Fruit fly (Drosophila melanogaster) whole organism, embryonic: ENCODE results near the gene CG2681.

Experiments used
- ATbp ChIP-seq: fragments of 200-800 bp; sonication (Bioruptor generic); optimal IDR thresholded peaks from 2 replicates; lab custom pipeline; 2017; ENCODE audit warnings: missing biosample characterization, mild to moderate bottlenecking, missing genetic modification characterization, missing genetic modification reagents
- CG10959 ChIP-seq: fragments of 200-800 bp; sonication (Bioruptor generic); IDR thresholded peaks from 2 replicates; pipeline ENCODE4 v1.3.6; 2022; ENCODE audit warnings: missing biosample characterization, missing genetic modification characterization
- CG10979 ChIP-seq: fragments of 200-800 bp; sonication (Bioruptor generic); optimal IDR thresholded peaks from 2 replicates; lab custom pipeline; 2018; ENCODE audit warnings: missing biosample characterization, mild to moderate bottlenecking, missing genetic modification characterization, moderate library complexity
- CG11247 ChIP-seq: fragments of 200-800 bp; sonication (Bioruptor generic); IDR thresholded peaks from 2 replicates; pipeline ENCODE4 v1.3.6; 2022; ENCODE audit warnings: missing biosample characterization, missing genetic modification characterization
- CG14965 ChIP-seq: fragments of 200-800 bp; sonication (Bioruptor generic); optimal IDR thresholded peaks from 2 replicates; lab custom pipeline; 2016; ENCODE audit warnings: missing biosample characterization, missing genetic modification characterization, borderline replicate concordance
- CG15601 ChIP-seq: fragments of 200-800 bp; sonication (Bioruptor generic); optimal IDR thresholded peaks from 3 replicates; lab custom pipeline; 2019; ENCODE audit warnings: missing biosample characterization, mild to moderate bottlenecking, missing genetic modification characterization, moderate library complexity
- CG18262 ChIP-seq: fragments of 200-800 bp; optimal IDR thresholded peaks from 3 replicates; lab custom pipeline; 2019; ENCODE audit warnings: missing biosample characterization, mild to moderate bottlenecking, missing genetic modification characterization, moderate library complexity
- CG2712 ChIP-seq: fragments of 200-800 bp; optimal IDR thresholded peaks from 3 replicates; lab custom pipeline; 2019; ENCODE audit warnings: missing biosample characterization, mild to moderate bottlenecking, missing genetic modification characterization, moderate library complexity
- CG31441 ChIP-seq: fragments of 200-800 bp; sonication (Bioruptor generic); IDR thresholded peaks from 2 replicates; pipeline ENCODE4 v1.3.6; 2022; ENCODE audit warnings: missing biosample characterization, missing genetic modification characterization
- CG4328 ChIP-seq: fragments of 200-800 bp; sonication (Bioruptor generic); optimal IDR thresholded peaks from 3 replicates; lab custom pipeline; 2017; ENCODE audit warnings: missing biosample characterization, missing genetic modification reagents, missing genetic modification characterization
- CG6254 ChIP-seq: fragments of 200-800 bp; sonication (Bioruptor generic); optimal IDR thresholded peaks from 3 replicates; lab custom pipeline; 2017; ENCODE audit warnings: mild to moderate bottlenecking, missing biosample characterization, missing genetic modification reagents, missing genetic modification characterization
- CG7839 ChIP-seq: fragments of 200-800 bp; sonication (Bioruptor generic); optimal IDR thresholded peaks from 3 replicates; lab custom pipeline; 2018; ENCODE audit warnings: missing biosample characterization, mild to moderate bottlenecking, missing genetic modification characterization, moderate library complexity
- CG8290 ChIP-seq, 3 experiments: fragments of 200-800 bp; sonication (Bioruptor generic); optimal IDR thresholded peaks; 2 replicates each; lab custom pipeline; 2016 to 2019; ENCODE audit warnings: missing biosample characterization in 3 of 3, missing genetic modification characterization in 3 of 3, mild to moderate bottlenecking in 2 of 3, moderate library complexity in 1 of 3
- CTCF ChIP-seq: fragments of 200-800 bp; sonication (Bioruptor generic); optimal IDR thresholded peaks from 2 replicates; lab custom pipeline; 2017; ENCODE audit warnings: missing biosample characterization, mild to moderate bottlenecking, missing genetic modification characterization, moderate library complexity
- Chrac-16 ChIP-seq: fragments of 200-800 bp; sonication (Bioruptor generic); optimal IDR thresholded peaks from 3 replicates; lab custom pipeline; 2016; ENCODE audit warnings: missing biosample characterization, missing genetic modification characterization
- D19A ChIP-seq: fragments of 200-800 bp; optimal IDR thresholded peaks from 3 replicates; lab custom pipeline; 2019; ENCODE audit warnings: missing biosample characterization, mild to moderate bottlenecking, missing genetic modification characterization, moderate library complexity
- Dfd ChIP-seq, 2 experiments: fragments of >200 bp; optimal IDR thresholded peaks; 2 replicates each; lab custom pipeline; 2017; ENCODE audit warnings: missing biosample characterization in 2 of 2, missing genetic modification characterization in 2 of 2
- Drgx ChIP-seq: fragments of 200-800 bp; sonication (Bioruptor generic); IDR thresholded peaks from 2 replicates; pipeline ENCODE4 v1.3.6; 2022; ENCODE audit warnings: missing biosample characterization, missing genetic modification characterization
- HLHmδ ChIP-seq: fragments of 200-800 bp; sonication (Bioruptor generic); optimal IDR thresholded peaks from 2 replicates; lab custom pipeline; 2018; ENCODE audit warnings: missing biosample characterization, mild to moderate bottlenecking, missing genetic modification characterization, moderate library complexity
- Hand ChIP-seq: fragments of 200-800 bp; sonication (Bioruptor generic); optimal IDR thresholded peaks from 2 replicates; lab custom pipeline; 2017; ENCODE audit warnings: mild to moderate bottlenecking, missing biosample characterization, missing genetic modification reagents, missing genetic modification characterization
- Scr ChIP-seq: fragments of 200-800 bp; sonication (Bioruptor generic); IDR thresholded peaks from 2 replicates; pipeline ENCODE4 v1.3.6; 2022; ENCODE audit warnings: missing biosample characterization, missing genetic modification characterization; ENCODE audit not compliant: partially characterized antibody
- Xrp1 ChIP-seq: fragments of 200-800 bp; sonication (Bioruptor generic); IDR thresholded peaks from 2 replicates; pipeline ENCODE4 v1.3.6; 2022; ENCODE audit warnings: missing biosample characterization, missing genetic modification characterization
- bowl ChIP-seq: fragments of 200-800 bp; sonication (Bioruptor generic); IDR thresholded peaks from 2 replicates; pipeline ENCODE4 v1.3.6; 2022; ENCODE audit warnings: missing biosample characterization, missing genetic modification characterization
- bsh ChIP-seq, 2 experiments: fragments of 200-800 bp; sonication (Bioruptor generic); optimal IDR thresholded peaks; 2 replicates each; lab custom pipeline; 2017 to 2018; ENCODE audit warnings: mild to moderate bottlenecking in 2 of 2, missing biosample characterization in 2 of 2, missing genetic modification characterization in 2 of 2, moderate library complexity in 1 of 2
- ci ChIP-seq: fragments of 200-800 bp; sonication (Bioruptor generic); IDR thresholded peaks from 3 replicates; pipeline ENCODE4 v1.3.6; 2022; ENCODE audit warnings: missing biosample characterization, missing genetic modification characterization
- crol ChIP-seq: fragments of 200-800 bp; sonication (Bioruptor generic); IDR thresholded peaks from 2 replicates; pipeline ENCODE4 v1.3.6; 2022; ENCODE audit warnings: missing biosample characterization, missing genetic modification characterization
- ewg ChIP-seq: fragments of 200-800 bp; sonication (Bioruptor generic); optimal IDR thresholded peaks from 3 replicates; lab custom pipeline; 2017; ENCODE audit warnings: mild to moderate bottlenecking, missing biosample characterization, missing genetic modification reagents, missing genetic modification characterization
- gem ChIP-seq: fragments of 200-800 bp; sonication (Bioruptor generic); optimal IDR thresholded peaks from 2 replicates; lab custom pipeline; 2019; ENCODE audit warnings: missing biosample characterization, mild to moderate bottlenecking, missing genetic modification characterization, moderate library complexity
- h ChIP-seq: fragments of >200 bp; optimal IDR thresholded peaks from 2 replicates; lab custom pipeline; 2017
- jing ChIP-seq: fragments of 200-800 bp; sonication (Bioruptor generic); optimal IDR thresholded peaks from 2 replicates; lab custom pipeline; 2018; ENCODE audit warnings: missing biosample characterization, mild to moderate bottlenecking, missing genetic modification characterization
- lov ChIP-seq, 2 experiments: fragments of 200-800 bp in 1 of 2; fragments of >200 bp in 1 of 2; sonication (Bioruptor generic) in 1 of 2; IDR thresholded peaks in 1 of 2; optimal IDR thresholded peaks in 1 of 2; 2 replicates in 1 of 2; 3 replicates in 1 of 2; pipeline versions ENCODE4 v1.3.6 to Lab custom; 2017 to 2022; ENCODE audit warnings: missing biosample characterization in 1 of 2, missing genetic modification characterization in 1 of 2
- nmo ChIP-seq: fragments of 200-800 bp; sonication (Bioruptor generic); optimal IDR thresholded peaks from 2 replicates; lab custom pipeline; 2018; ENCODE audit warnings: missing biosample characterization, mild to moderate bottlenecking, missing genetic modification characterization, moderate library complexity
- nom ChIP-seq: fragments of 200-800 bp; sonication (Bioruptor generic); optimal IDR thresholded peaks from 2 replicates; lab custom pipeline; 2017; ENCODE audit warnings: missing biosample characterization, missing genetic modification characterization, mild to moderate bottlenecking, moderate library complexity, missing genetic modification reagents
- onecut ChIP-seq: fragments of 200-800 bp; sonication (Bioruptor generic); IDR thresholded peaks from 2 replicates; pipeline ENCODE4 v1.3.6; 2022; ENCODE audit warnings: missing biosample characterization, missing genetic modification characterization
- otp ChIP-seq: fragments of 200-800 bp; sonication (Bioruptor generic); IDR thresholded peaks from 3 replicates; pipeline ENCODE4, ENCODE4 v1.3.6; 2022; ENCODE audit warnings: missing biosample characterization, missing genetic modification characterization
- pfk ChIP-seq: fragments of 200-800 bp; sonication (Bioruptor generic); optimal IDR thresholded peaks from 2 replicates; lab custom pipeline; 2018; ENCODE audit warnings: missing biosample characterization, mild to moderate bottlenecking, missing genetic modification characterization, moderate library complexity
- phol ChIP-seq: fragments of 200-800 bp; sonication (Bioruptor generic); optimal IDR thresholded peaks from 3 replicates; lab custom pipeline; 2018; ENCODE audit warnings: missing biosample characterization, mild to moderate bottlenecking, missing genetic modification characterization, moderate library complexity
- row ChIP-seq: fragments of 200-800 bp; sonication (Bioruptor generic); IDR thresholded peaks from 3 replicates; pipeline ENCODE4 v1.3.6; 2022; ENCODE audit warnings: missing biosample characterization, missing genetic modification characterization
- sd ChIP-seq: fragments of 200-800 bp; sonication (Bioruptor generic); optimal IDR thresholded peaks from 3 replicates; lab custom pipeline; 2018; ENCODE audit warnings: missing biosample characterization, mild to moderate bottlenecking, missing genetic modification characterization, moderate library complexity
- sens ChIP-seq: fragments of 200-800 bp; sonication (Bioruptor generic); peaks from one replicate; lab custom pipeline; 2016; ENCODE audit warnings: missing biosample characterization, missing genetic modification characterization
- sens-2 ChIP-seq: fragments of 200-800 bp; sonication (Bioruptor generic); IDR thresholded peaks from 2 replicates; pipeline ENCODE4 v1.3.6; 2022; ENCODE audit warnings: missing biosample characterization, missing genetic modification characterization
- zf30C ChIP-seq: fragments of 200-800 bp; sonication (Bioruptor generic); optimal IDR thresholded peaks from 3 replicates; lab custom pipeline; 2018; ENCODE audit warnings: missing biosample characterization, mild to moderate bottlenecking, missing genetic modification characterization
- zfh1 ChIP-seq: fragments of 200-800 bp; sonication (Bioruptor generic); IDR thresholded peaks from 3 replicates; pipeline ENCODE4 v1.3.6; 2022; ENCODE audit warnings: missing biosample characterization, missing genetic modification characterization

CG2681 gene

dm6 chrX:2659430-2660075 lies 48.9 kb upstream of the CG2681 start:
- TF ChIP-seq nom (GFP tag; lab: Kevin White, UChicago) = peak; percentile 23
- TF ChIP-seq sd (tag; lab: Kevin White, UChicago) = no peak
- no peak for TF ChIP-seq ewg (GFP tag; lab: Kevin White, UChicago)
- TF ChIP-seq Chrac-16 (GFP tag; lab: Kevin White, UChicago) = no peak
- peak; percentile 68 for TF ChIP-seq h (lab: Kevin White, UChicago)
- no peak for TF ChIP-seq bowl (GFP tag; lab: Robert Waterston, UW)
- peak; percentile 16 for TF ChIP-seq phol (tag; lab: Kevin White, UChicago)
- peak; percentile 2 for TF ChIP-seq gem
- no peak for TF ChIP-seq lov (optimal IDR thresholded peaks at IDR 0.05; lab: Kevin White, UChicago)
- 0 out of 3 replicates have a peak, but pooled peaks have one; percentile 50 for TF ChIP-seq lov (GFP tag; IDR thresholded peaks at IDR 0.05; lab: Robert Waterston, UW)
- TF ChIP-seq ci (GFP tag; lab: Robert Waterston, UW) = peak; percentile 61; the same call in 2 of the 3 replicates
- peak; percentile 6 for TF ChIP-seq CG18262
- TF ChIP-seq Drgx (GFP tag; lab: Robert Waterston, UW) = peak; percentile 58
- peak; percentile 93 for TF ChIP-seq CG14965 (GFP tag; lab: Kevin White, UChicago)
- peak; percentile 9 for TF ChIP-seq CG7839 (tag; lab: Kevin White, UChicago)
- TF ChIP-seq CG10979 (tag; lab: Kevin White, UChicago) = peak; percentile 5
- TF ChIP-seq Scr (GFP tag; lab: Robert Waterston, UW) = no peak
- TF ChIP-seq HLHmδ (GFP tag; lab: Kevin White, UChicago) = peak; percentile 49
- TF ChIP-seq jing = no peak
- no peak for TF ChIP-seq CG15601
- TF ChIP-seq CG31441 (GFP tag; lab: Robert Waterston, UW) = 0 out of 2 replicates have a peak, but pooled peaks have one; percentile 26
- TF ChIP-seq CG6254 (GFP tag; lab: Kevin White, UChicago) = peak; percentile 54
- TF ChIP-seq ATbp (GFP tag; lab: Kevin White, UChicago) = peak; percentile 12
- TF ChIP-seq zfh1 = 0 out of 3 replicates have a peak, but pooled peaks have one; percentile 3
- peak in 1 of 2 experiments; percentile 8 for TF ChIP-seq bsh (GFP tag; optimal IDR thresholded peaks at IDR 0.05; lab: Kevin White, UChicago)
- TF ChIP-seq CG10959 (GFP tag; lab: Robert Waterston, UW) = 0 out of 2 replicates have a peak, but pooled peaks have one; percentile 23
- TF ChIP-seq pfk (GFP tag; lab: Kevin White, UChicago) = peak; percentile 31
- TF ChIP-seq sens (GFP tag; lab: Kevin White, UChicago) = peak; percentile 79
- peak; percentile 61 for TF ChIP-seq zf30C (GFP tag; lab: Kevin White, UChicago)
- TF ChIP-seq CG4328 (GFP tag; lab: Kevin White, UChicago) = no peak
- peak; percentile 27 for TF ChIP-seq D19A
- TF ChIP-seq row = 0 out of 3 replicates have a peak, but pooled peaks have one; percentile 19
- peak; percentile 37 for TF ChIP-seq onecut (GFP tag; lab: Robert Waterston, UW)
- TF ChIP-seq CG2712 (tag; lab: Kevin White, UChicago) = peak; percentile 3
- peak; percentile 16 for TF ChIP-seq nmo (GFP tag; lab: Kevin White, UChicago)
- peak; percentile 88 for TF ChIP-seq CTCF (GFP tag; lab: Kevin White, UChicago)
- 0 out of 2 replicates have a peak, but pooled peaks have one; percentile 18 for TF ChIP-seq sens-2 (GFP tag; lab: Robert Waterston, UW)
- 0 out of 2 replicates have a peak, but pooled peaks have one; percentile 18 for TF ChIP-seq CG11247
- peak; percentile 19; the same call in 1 of the 2 replicates for TF ChIP-seq Xrp1 (GFP tag; lab: Robert Waterston, UW)

- TF ChIP-seq crol (GFP tag; lab: Robert Waterston, UW) = peak; percentile 81
- TF ChIP-seq sens (GFP tag; lab: Kevin White, UChicago) = peak; percentile 49
- TF ChIP-seq Hand (GFP tag; lab: Kevin White, UChicago) = no peak
- no peak for TF ChIP-seq CG8290 (GFP tag; optimal IDR thresholded peaks at IDR 0.05; lab: Kevin White, UChicago)
- TF ChIP-seq CG8290 (tag; optimal IDR thresholded peaks at IDR 0.05; lab: Kevin White, UChicago) = peak in 1 of 2 experiments; percentile 6
- no peak for TF ChIP-seq otp
- no peak for TF ChIP-seq Dfd (GFP tag; optimal IDR thresholded peaks at IDR 0.05; lab: Kevin White, UChicago)
- TF ChIP-seq ci (GFP tag; lab: Robert Waterston, UW) = 0 out of 3 replicates have a peak, but pooled peaks have one; percentile 43
These were observed 46.7 kb upstream of the CG2681 start for dm6 chrX:2661758-2662157.
